Fruit fly (Drosophila melanogaster): ENCODE data around the gene CG5160.

DNA sequence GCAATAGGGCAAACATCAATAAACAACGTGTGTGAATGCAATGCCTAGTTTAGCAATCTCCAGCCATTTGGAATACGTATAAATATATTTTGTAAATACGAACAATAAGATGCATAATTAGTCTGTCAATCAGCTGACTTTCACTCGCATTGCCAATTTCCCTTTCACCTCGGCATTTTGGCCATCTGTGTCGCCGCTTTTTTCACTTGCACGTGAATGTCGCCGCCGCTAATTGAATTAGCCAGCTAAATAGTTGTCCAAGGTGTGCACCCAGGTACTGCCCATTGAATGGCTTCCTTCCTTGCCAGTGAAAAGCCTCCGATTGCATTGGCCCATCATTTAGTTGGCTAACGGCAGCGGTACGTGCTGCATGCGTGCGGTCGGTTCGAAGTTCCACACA is 21.1 kb downstream of the CG5160 start, which contains the start of gene ninaC:
- TF ChIP-seq pan (optimal IDR thresholded peaks at IDR 0.05) (no peak), usp (GFP tag; optimal IDR thresholded peaks at IDR 0.05) (no peak), CG8478 (optimal IDR thresholded peaks at IDR 0.05) (no peak), EcR (GFP tag; optimal IDR thresholded peaks at IDR 0.05) (no peak), psq (optimal IDR thresholded peaks at IDR 0.05) (no peak)

Data from whole organism.